Worm (Caenorhabditis elegans) whole organism, L2 larva: ENCODE results near the gene Y39B6A.33.

Experiments used
- nhr-77 ChIP-seq: fragments of 150-350 bp; optimal IDR thresholded peaks from 2 replicates; lab custom pipeline; 2014; ENCODE audit warnings: missing biosample characterization, missing genetic modification characterization
- ztf-1 ChIP-seq: fragments of 200-800 bp; sonication (Bioruptor generic); conservative IDR thresholded peaks from 2 replicates; pipeline ENCODE4 v1.3.6; 2022; ENCODE audit warnings: missing genetic modification characterization, missing compliant biosample characterization

DNA sequence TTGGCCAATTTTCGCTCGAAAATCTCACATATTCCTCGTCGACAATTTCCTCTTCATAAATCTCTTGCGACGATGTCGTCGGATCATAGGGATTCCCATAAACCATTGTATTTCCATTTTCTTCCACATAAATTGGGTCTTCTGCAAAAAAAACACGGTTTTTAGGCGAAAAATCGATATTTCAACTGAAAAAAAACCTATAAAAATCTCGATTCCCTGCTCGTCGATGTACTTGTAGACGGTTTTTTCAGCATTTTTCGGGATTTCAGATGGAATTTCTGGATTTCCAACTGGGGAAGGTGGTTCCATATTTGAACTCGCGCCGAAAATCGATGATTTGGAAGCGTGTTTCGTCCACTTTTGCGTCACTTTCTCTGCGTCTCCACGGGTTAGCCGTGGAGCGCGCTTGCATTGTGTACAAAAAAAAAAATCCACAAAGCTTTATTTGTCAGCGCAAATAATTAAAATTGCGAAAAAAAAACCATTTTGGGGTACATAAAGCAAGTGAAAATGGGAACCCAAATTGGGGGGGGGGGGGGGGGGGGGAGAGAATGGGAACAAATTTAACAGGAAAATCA, 34.2 kb upstream of the Y39B6A.33 start, which contains the start of gene Y39B6A.43:
- peak; percentile 90 for TF ChIP-seq nhr-77
- TF ChIP-seq ztf-1 (GFP tag; lab: Robert Waterston, UW), result no peak
